Worm (Caenorhabditis elegans): ENCODE data around the gene maa-1.

Gene maa-1

ce11 chrIII:11869231-11869912 lies 47.0 kb upstream of the maa-1 start, which contains the start of gene taf-12:
Gene taf-12, minus strand, starts transcription at chrIII:11869281.
- no peak for TF ChIP-seq tbx-8 (GFP tag; optimal IDR thresholded peaks at IDR 0.05)
- TF ChIP-seq lin-32 (GFP tag; optimal IDR thresholded peaks at IDR 0.05) = no peak
- no peak for TF ChIP-seq nhr-76 (tag; optimal IDR thresholded peaks at IDR 0.05)
- no peak for TF ChIP-seq sem-2 (GFP tag; optimal IDR thresholded peaks at IDR 0.05)
- TF ChIP-seq ces-1 (GFP tag; optimal IDR thresholded peaks at IDR 0.05) = no peak
- TF ChIP-seq cnd-1 (tag; optimal IDR thresholded peaks at IDR 0.05) = no peak

DNA sequence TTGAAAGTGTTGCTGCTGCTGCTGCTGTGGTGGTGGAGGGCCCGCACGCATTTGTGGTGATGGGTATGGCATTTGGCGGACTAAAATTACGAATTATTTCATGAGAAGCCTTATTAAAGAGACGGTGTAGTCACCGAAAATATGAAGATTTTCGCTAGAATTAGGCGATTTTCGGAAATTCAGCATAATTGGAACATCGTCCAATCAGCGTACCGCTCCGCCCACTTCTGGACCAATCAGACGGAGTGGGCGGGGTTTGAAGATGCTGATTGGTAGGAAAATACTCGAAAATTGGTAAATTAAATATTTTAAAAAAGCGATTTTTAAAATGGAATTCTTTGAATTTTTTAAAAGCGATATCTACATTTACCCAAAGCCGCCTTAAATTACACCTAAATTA lies 43.8 kb upstream of the maa-1 start:
- TF ChIP-seq nhr-2 (tag; optimal IDR thresholded peaks at IDR 0.05) (no peak), lin-32 (GFP tag; optimal IDR thresholded peaks at IDR 0.05) (no peak), ham-2 (GFP tag; optimal IDR thresholded peaks at IDR 0.05) (no peak), flh-1 (GFP tag; optimal IDR thresholded peaks at IDR 0.05) (no peak), ceh-43 (GFP tag; optimal IDR thresholded peaks at IDR 0.05) (no peak), bed-3 (GFP tag; optimal IDR thresholded peaks at IDR 0.05) (no peak), elt-3 (tag; optimal IDR thresholded peaks at IDR 0.05) (no peak), sem-2 (GFP tag; optimal IDR thresholded peaks at IDR 0.05) (no peak), ceh-39 (tag; optimal IDR thresholded peaks at IDR 0.05) (no peak), nhr-12 (tag; optimal IDR thresholded peaks at IDR 0.05) (no peak), nhr-76 (tag; optimal IDR thresholded peaks at IDR 0.05) (no peak), drap-1 (GFP tag; optimal IDR thresholded peaks at IDR 0.05) (no peak), nhr-237 (tag; optimal IDR thresholded peaks at IDR 0.05) (no peak)

DNA sequence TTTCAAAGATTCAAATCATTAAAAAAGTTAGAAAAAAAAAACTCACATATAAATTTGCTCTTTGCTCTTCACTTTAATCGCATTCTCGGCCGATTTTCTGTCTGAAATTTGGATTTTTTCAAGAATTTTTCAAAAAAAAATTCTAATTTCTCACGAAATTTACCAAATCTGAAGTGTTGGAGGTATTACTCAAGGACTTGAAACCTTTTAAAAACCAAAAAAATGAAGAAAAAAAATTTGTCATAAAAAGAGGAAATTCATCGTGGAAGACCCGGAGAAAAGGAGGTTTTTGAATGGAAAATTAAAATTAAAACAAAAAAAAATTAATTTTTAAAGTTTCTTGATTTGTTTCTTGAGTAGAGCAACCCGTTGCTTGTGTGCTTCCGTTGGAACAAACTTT lies 39.8 kb upstream of the maa-1 start, which contains the start of gene Y56A3A.2:
Gene Y56A3A.2, minus strand, starts transcription at position 101 of the 400 bp plus-strand sequence.
- no peak for TF ChIP-seq nhr-12 (tag; optimal IDR thresholded peaks at IDR 0.05)
- no peak for TF ChIP-seq nhr-237 (tag; optimal IDR thresholded peaks at IDR 0.05)
- no peak for TF ChIP-seq unc-120 (tag; optimal IDR thresholded peaks at IDR 0.05; ENCODE audit: poor library complexity, severe bottlenecking)
- no peak for TF ChIP-seq tbx-8 (GFP tag; optimal IDR thresholded peaks at IDR 0.05)
- TF ChIP-seq ham-2 (GFP tag; optimal IDR thresholded peaks at IDR 0.05) = no peak
- no peak for TF ChIP-seq nhr-28 (tag; optimal IDR thresholded peaks at IDR 0.05)
- no peak for TF ChIP-seq lin-13 (tag; optimal IDR thresholded peaks at IDR 0.05)
- no peak for TF ChIP-seq nhr-2 (tag; optimal IDR thresholded peaks at IDR 0.05)
- TF ChIP-seq mab-5 (tag; optimal IDR thresholded peaks at IDR 0.05) = no peak
- TF ChIP-seq lsy-2 (tag; optimal IDR thresholded peaks at IDR 0.05) = no peak
- no peak for TF ChIP-seq mls-2 (tag; optimal IDR thresholded peaks at IDR 0.05)
- no peak for TF ChIP-seq bed-3 (GFP tag; optimal IDR thresholded peaks at IDR 0.05)
- TF ChIP-seq sem-2 (GFP tag; optimal IDR thresholded peaks at IDR 0.05) = no peak
- TF ChIP-seq nhr-76 (tag; optimal IDR thresholded peaks at IDR 0.05) = no peak

DNA sequence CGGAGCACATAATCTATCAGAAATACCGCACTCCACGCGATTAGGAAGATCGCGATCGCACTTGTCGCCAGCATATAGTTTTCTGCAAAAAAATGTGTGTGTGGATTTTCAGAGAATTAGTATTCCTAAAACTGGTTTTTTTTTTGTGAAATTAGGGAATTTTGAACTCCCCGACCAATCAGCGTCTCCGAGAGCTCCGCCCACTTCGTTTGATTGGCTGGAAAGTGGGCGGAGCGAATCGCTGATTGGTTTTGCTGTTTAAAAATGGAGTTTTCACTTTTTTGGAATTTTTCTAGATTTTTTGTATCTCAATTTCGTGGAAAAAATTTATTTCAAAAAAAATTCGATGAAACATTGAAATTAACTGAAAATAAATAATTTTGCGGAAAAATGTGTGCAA lies 38.8 kb upstream of the maa-1 start:
- TF ChIP-seq mep-1 (tag; optimal IDR thresholded peaks at IDR 0.05) = no peak
- no peak for TF ChIP-seq lin-13 (tag; optimal IDR thresholded peaks at IDR 0.05)
- TF ChIP-seq M03D4.4 (tag; optimal IDR thresholded peaks at IDR 0.05) = no peak
- TF ChIP-seq lsy-2 (tag; optimal IDR thresholded peaks at IDR 0.05) = no peak
- TF ChIP-seq hlh-1 (tag; optimal IDR thresholded peaks at IDR 0.05) = no peak
- no peak for TF ChIP-seq sptf-1 (tag; optimal IDR thresholded peaks at IDR 0.05)
- no peak for TF ChIP-seq tbx-8 (GFP tag; optimal IDR thresholded peaks at IDR 0.05)
- TF ChIP-seq zip-8 (tag; optimal IDR thresholded peaks at IDR 0.05) = no peak
- no peak for TF ChIP-seq ztf-11 (tag; optimal IDR thresholded peaks at IDR 0.05)

DNA sequence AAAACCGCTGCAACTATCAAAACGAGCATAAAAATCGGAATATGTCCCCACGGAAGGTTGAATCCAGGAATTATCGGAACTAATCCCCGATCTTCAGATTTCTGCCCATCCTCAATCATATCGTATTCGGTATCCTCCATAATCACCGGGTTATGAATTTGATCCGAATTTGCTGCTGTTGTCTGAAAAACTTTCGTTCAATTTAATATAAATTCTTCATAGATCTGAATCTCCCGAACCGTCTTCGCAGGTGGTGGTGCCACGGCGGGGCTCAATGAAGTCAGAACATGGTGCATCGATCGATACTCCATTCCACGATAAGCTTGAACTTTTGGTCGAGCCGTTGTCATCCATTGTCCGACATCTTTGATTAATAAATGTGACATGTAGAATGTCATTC lies 34.5 kb upstream of the maa-1 start:
- no peak for TF ChIP-seq ztf-11 (tag; optimal IDR thresholded peaks at IDR 0.05)
- no peak for TF ChIP-seq ceh-39 (tag; optimal IDR thresholded peaks at IDR 0.05)
- TF ChIP-seq zip-8 (tag; optimal IDR thresholded peaks at IDR 0.05) = no peak
- TF ChIP-seq hlh-1 (tag; optimal IDR thresholded peaks at IDR 0.05) = no peak
- no peak for TF ChIP-seq tbx-8 (GFP tag; optimal IDR thresholded peaks at IDR 0.05)
- no peak for TF ChIP-seq mep-1 (tag; optimal IDR thresholded peaks at IDR 0.05)
- TF ChIP-seq lin-13 (tag; optimal IDR thresholded peaks at IDR 0.05) = no peak
- no peak for TF ChIP-seq elt-3 (tag; optimal IDR thresholded peaks at IDR 0.05)
- no peak for TF ChIP-seq ceh-83 (GFP tag; optimal IDR thresholded peaks at IDR 0.05)
- no peak for TF ChIP-seq unc-120 (tag; optimal IDR thresholded peaks at IDR 0.05; ENCODE audit: poor library complexity, severe bottlenecking)
- TF ChIP-seq pha-4 (tag; optimal IDR thresholded peaks at IDR 0.05) = no peak
- TF ChIP-seq blmp-1 (tag; optimal IDR thresholded peaks at IDR 0.05) = no peak
- TF ChIP-seq sem-2 (GFP tag; optimal IDR thresholded peaks at IDR 0.05) = no peak
- no peak for TF ChIP-seq nhr-2 (tag; optimal IDR thresholded peaks at IDR 0.05)
